Worm (Caenorhabditis elegans) whole organism, L4 larva: ENCODE measurements around the gene fbxa-11.

Experiments used
- ZK546.5 ChIP-seq, 2 experiments: sonication (generic microtip); optimal IDR thresholded peaks; 2 replicates each; lab custom pipeline; 2017; ENCODE audit warnings: missing biosample characterization in 2 of 2, missing genetic modification characterization in 2 of 2
- ama-1 ChIP-seq: fragments of 150-350 bp; optimal IDR thresholded peaks from 2 replicates; lab custom pipeline; 2014; ENCODE audit warnings: inconsistent platforms, mixed read lengths
- ceh-82 ChIP-seq: sonication (generic microtip); optimal IDR thresholded peaks from 2 replicates; lab custom pipeline; 2017; ENCODE audit warnings: missing biosample characterization, missing genetic modification characterization
- egl-27 ChIP-seq: sonication (generic microtip); optimal IDR thresholded peaks from 3 replicates; lab custom pipeline; 2017; ENCODE audit warnings: missing biosample characterization, missing genetic modification reagents, missing genetic modification characterization
- jun-1 ChIP-seq: fragments of 150-350 bp; optimal IDR thresholded peaks from 2 replicates; lab custom pipeline; 2014; ENCODE audit warnings: missing biosample characterization, missing genetic modification reagents, missing genetic modification characterization
- lsy-2 ChIP-seq, 2 experiments: fragments of 150-350 bp in 1 of 2; sonication (generic microtip) in 1 of 2; optimal IDR thresholded peaks; 2 replicates each; lab custom pipeline; 2014 to 2017; ENCODE audit warnings: missing biosample characterization in 2 of 2, missing genetic modification characterization in 2 of 2
- mdl-1 ChIP-seq, 2 experiments: fragments of 150-350 bp in 1 of 2; sonication (generic microtip) in 1 of 2; optimal IDR thresholded peaks; 2 replicates each; lab custom pipeline; 2014 to 2017; ENCODE audit warnings: missing biosample characterization in 2 of 2, missing genetic modification characterization in 2 of 2
- nhr-11 ChIP-seq: fragments of 150-350 bp; optimal IDR thresholded peaks from 2 replicates; lab custom pipeline; 2014; ENCODE audit warnings: missing biosample characterization, missing genetic modification characterization
- nhr-41 ChIP-seq: fragments of 200-800 bp; sonication (Bioruptor generic); IDR thresholded peaks from 2 replicates; pipeline ENCODE4 v1.3.6; 2022; ENCODE audit warnings: missing genetic modification reagents, missing genetic modification characterization, missing compliant biosample characterization
- snpc-4 ChIP-seq: fragments of 150-350 bp; optimal IDR thresholded peaks from 2 replicates; lab custom pipeline; 2014; ENCODE audit warnings: missing biosample characterization, missing genetic modification characterization
- spr-1 ChIP-seq: sonication (generic microtip); optimal IDR thresholded peaks from 2 replicates; lab custom pipeline; 2016; ENCODE audit warnings: mild to moderate bottlenecking, missing genetic modification characterization, missing compliant biosample characterization
- unc-39 ChIP-seq: sonication (generic microtip); optimal IDR thresholded peaks from 2 replicates; lab custom pipeline; 2017; ENCODE audit warnings: missing biosample characterization, missing genetic modification characterization
- vab-7 ChIP-seq: fragments of 200-800 bp; sonication (Bioruptor generic); IDR thresholded peaks from 2 replicates; pipeline ENCODE4 v1.3.6; 2022; ENCODE audit warnings: missing genetic modification reagents, missing genetic modification characterization, missing compliant biosample characterization

DNA sequence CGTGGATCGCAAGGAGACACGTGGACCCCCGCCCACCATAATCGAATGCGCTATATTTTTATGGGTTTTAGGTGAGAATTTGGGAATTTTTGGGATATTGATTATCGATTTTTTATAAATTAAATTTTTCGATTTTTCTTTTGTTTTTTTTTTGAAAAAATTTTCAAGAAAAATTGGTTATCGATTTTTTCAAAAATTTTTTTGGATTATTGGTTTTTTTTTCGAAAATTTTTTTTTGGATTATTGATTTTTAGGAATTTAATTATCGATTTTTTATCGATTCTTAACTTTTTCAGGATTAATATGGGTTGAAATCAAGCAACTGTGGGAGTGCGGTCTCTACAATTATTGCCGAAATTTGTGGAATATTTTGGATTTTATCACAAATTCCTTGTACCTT lies 45.9 kb downstream of the fbxa-11 start:
- TF ChIP-seq spr-1 (tag; lab: Kevin White, UChicago) (no peak), nhr-11 (tag; lab: Kevin White, UChicago) (no peak), snpc-4 (no peak), ZK546.5 (tag; optimal IDR thresholded peaks at IDR 0.05; lab: Kevin White, UChicago) (no peak), lsy-2 (tag; optimal IDR thresholded peaks at IDR 0.05; lab: Kevin White, UChicago) (no peak), egl-27 (tag; lab: Kevin White, UChicago) (no peak), ama-1 (lab: Kevin White, UChicago) (no peak), jun-1 (tag; lab: Kevin White, UChicago) (no peak), ceh-82 (tag; lab: Kevin White, UChicago) (no peak), unc-39 (no peak), nhr-41 (GFP tag; lab: Robert Waterston, UW) (no peak), vab-7 (no peak), mdl-1 (tag; optimal IDR thresholded peaks at IDR 0.05; lab: Kevin White, UChicago) (no peak)
